Worm (Caenorhabditis elegans): Measurements from ENCODE around the gene srx-62.

- TF ChIP-seq ces-1 (GFP tag; optimal IDR thresholded peaks at IDR 0.05) (no peak), ama-1 (optimal IDR thresholded peaks at IDR 0.05) (no peak), jun-1 (tag; optimal IDR thresholded peaks at IDR 0.05) (no peak), nhr-11 (tag; optimal IDR thresholded peaks at IDR 0.05) (no peak), dve-1 (tag; optimal IDR thresholded peaks at IDR 0.05; ENCODE audit: insufficient read depth) (no peak), unc-130 (GFP tag; optimal IDR thresholded peaks at IDR 0.05) (no peak), lin-15B (tag; optimal IDR thresholded peaks at IDR 0.05) (no peak), mes-2 (tag; optimal IDR thresholded peaks at IDR 0.05; ENCODE audit: poor library complexity, severe bottlenecking) (no peak)
These were observed 26.0 kb upstream of the srx-62 start, which contains the start of gene K09D9.14 for ce11 chrV:4021776-4022175.
